Fruit fly (Drosophila melanogaster) whole organism, larva: ENCODE data around the gene ph-d.

ENCODE experiments used
- noc ChIP-seq: fragments of 200-800 bp; sonication (Bioruptor generic); optimal IDR thresholded peaks from 3 replicates; lab custom pipeline; 2019; ENCODE audit warnings: missing biosample characterization, mild to moderate bottlenecking, missing genetic modification characterization, moderate library complexity

The ph-d gene

DNA sequence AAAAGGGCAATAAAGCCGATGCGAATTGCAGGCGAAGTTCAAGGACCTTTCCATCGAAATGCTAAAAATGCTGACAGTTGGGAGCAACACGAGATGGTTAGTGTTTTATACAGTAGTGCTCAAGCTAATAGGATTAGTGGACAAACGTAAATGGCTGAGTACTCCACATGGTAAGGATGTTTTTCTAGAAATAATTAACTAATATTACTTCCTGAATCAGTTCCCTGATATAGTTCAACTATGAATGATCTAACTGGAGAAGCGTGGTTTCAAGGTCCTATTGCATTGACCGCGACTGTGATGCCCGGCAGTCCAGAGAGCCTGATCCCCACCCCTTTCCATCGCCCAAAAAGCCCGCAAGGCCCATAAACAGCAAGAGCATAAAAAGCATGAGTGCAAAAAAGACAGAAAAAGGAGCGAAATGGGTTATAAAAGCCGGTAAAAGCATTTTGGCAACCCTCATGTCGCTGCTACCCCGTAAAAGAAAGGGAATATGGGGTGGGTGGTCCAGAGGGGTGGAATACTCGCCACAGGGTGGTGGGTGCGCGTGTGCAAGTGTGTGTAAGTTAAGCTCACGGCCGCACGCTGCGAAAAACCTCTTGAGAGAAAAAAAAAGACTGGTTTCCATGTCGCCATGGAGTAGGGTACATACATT is 11.3 kb upstream of the ph-d start:
- TF ChIP-seq noc (tag; lab: Kevin White, UChicago): no peak

DNA sequence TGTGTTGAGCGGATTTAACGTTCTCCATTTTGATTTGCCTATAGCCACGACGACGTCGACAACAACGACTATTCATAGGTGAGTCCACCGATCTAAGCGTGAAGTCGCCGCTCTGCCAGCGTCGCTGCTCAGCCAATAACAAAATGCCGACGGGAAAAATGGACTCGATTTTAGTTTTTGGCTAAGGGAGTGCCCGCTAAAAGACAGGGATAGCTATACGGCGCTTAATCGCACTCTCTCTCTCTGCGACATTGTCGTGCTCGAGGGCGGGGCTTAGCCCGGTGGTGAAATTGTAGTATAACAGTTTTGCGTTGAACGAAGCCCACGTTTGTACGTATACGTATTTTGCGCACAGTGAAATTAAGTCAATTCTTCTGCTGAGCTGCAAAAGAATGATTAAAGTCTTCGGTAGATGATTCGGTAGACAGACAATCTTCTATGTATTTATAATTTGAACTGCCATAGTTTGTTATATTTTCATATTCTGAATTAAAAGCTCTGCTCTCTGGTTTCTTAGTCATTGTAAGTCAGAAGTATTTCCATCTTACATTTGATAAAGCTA is 2.5 kb upstream of the ph-d start:
- TF ChIP-seq noc (tag; lab: Kevin White, UChicago): no peak

DNA sequence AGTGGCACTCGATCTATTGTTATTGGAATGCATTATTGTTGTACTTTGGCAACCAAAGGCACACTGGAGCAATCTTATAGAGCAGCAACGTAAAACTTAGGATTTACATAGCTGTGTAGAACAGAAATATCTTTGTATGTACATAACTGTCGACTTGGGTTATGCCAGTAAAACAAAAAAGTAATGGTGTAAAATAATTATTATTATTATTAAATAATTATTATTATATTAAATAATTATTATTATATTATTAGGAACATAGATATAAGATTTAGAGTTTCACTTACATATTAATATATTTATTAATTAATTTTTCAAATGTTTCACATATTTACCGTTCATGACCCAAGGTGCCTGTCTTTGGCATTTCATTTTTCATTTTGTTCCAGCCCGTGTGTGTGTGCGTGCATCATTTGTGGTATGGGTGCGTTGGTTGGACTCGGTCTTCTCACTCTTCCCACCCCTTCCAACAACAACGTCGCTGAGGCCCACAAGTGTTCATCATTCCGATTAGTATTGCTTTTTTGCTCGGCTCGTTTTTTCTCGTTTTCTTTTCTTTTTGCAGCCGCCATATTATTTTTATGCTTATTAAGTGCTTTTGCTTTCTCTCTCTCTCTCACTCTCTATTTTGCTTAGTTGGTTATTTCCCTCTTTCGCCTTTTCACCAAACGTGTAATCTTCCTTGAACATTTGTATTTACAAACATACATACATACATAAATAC is 1.0 kb upstream of the ph-d start:
- TF ChIP-seq noc (tag; lab: Kevin White, UChicago): peak; percentile 97

DNA sequence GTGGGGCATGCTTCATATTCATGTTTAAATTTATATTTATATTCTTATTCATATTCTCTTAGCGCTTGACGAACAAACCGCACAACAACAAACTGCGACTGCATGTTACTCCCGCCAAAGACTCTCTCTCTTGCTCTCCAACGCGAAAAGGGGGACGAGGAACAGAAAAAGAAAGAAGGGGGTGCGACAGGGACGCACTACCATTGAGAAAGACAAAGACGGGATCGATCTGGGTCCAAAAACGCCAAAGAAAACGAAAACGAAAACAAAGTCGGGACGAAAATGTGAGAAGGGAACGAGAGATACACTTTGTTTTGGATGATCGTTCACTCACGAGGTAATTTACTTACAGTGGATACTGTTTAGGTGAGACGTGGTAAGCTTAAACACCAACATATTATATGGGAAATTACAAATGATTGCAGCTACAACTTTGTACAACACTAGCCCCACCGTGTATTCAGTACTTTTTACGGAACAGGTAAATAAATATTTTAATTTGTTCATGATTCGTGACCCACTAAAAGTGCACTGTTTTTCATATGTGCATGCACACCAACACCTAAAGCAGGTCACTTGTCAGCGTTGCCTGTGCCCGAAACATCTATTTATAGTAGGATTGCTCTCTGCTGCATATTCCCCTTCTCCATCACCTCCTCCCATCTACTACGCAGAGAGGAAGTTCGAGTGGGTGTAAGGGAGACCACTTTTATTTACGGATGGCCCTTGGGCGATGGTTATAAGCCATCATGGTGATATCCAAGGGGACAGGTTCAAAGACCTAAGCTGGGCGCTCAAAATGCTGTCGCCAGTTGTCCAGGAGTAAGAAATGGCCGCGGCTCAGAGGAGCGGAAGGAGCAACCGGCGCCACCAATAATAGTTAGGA is 1.1 kb downstream of the ph-d start:
- TF ChIP-seq noc (tag; lab: Kevin White, UChicago): peak; percentile 6

DNA sequence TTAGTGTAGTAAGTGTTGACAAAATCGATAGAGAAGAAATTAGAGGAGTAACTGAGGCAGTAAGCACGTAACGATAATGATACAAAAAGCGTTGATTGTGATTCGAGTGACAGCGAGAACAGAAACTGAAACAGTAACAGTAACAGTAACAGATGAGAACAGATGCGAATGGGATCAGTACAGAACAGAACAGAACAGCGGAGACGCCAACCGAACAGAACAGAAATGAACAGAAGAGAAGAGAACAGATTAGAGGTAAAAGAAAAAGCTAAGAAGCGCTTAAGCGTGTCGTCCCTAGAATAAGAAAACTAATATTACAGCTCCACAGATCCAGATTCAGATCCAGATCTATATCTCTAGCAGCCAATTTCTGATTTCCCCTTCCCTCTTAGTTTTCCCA is 10.4 kb downstream of the ph-d start:
- no peak for TF ChIP-seq noc (tag; lab: Kevin White, UChicago)

DNA sequence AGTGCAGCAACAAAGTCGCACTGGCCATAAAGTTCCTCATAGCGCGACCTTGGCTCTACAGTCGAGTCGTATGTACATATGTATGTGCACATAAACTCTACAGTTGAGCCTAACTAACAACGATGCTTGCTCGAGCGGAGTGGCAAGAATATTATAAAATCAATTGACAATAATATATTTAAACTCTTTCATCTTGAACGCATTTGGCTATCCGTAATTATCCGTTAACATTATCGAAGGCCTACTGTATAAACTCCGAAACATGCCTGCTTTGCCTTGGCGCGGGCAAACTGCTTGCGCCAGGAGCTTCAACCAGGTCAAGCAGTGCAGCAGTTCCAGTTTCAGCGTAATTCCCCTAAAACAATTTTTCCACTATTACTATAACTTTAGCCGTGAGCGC is 14.4 kb downstream of the ph-d start:
- no peak for TF ChIP-seq noc (tag; lab: Kevin White, UChicago)

DNA sequence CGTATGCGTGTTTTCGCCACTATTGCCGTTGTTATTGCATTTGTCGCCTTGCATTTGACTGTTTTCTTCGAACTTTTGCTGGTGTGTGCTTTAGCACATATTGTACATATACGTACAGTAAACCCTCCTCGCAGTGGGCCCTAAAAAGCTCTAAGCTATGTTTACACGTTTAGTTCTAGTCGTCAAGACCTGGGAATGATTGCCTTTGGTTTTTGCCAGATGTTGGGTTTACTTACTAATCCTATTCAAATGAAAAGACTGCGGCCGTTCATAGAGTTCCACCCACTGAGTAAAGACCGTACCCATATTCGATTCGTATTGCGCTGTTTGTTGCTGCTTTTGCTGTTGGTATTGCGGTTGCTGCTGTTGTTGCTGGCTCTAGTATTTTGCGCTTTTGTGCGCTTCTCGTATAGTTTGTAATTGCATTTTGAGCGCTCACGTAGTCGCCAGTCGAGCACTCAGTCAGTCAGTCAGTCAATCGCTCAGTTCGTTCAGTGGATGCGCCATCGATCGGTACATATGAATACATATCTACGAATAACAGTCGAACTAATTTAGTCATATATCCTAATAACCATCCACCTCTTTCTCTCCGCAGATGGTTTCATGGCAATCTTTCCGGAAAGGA is 15.2 kb downstream of the ph-d start:
- TF ChIP-seq noc (tag; lab: Kevin White, UChicago): no peak

DNA sequence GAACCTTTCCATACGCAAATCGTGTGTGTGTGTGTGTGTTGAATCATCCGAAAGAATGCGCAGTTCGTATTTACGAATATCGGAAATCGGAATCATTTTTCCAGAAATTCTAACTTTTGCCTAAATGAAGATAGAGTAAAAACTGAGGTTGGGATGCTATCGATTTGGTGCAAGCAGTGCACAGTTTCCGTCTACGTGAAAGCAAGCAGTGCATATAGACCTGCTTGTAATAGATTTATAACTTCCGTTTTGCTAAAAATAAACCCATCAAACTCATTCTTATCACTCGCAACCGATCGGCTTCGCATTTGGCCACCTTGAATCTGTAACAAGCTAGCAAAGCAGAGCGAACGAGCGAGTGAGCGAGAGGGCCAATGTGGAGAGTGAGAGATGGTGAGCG is 16.7 kb downstream of the ph-d start:
- TF ChIP-seq noc (tag; lab: Kevin White, UChicago): no peak

DNA sequence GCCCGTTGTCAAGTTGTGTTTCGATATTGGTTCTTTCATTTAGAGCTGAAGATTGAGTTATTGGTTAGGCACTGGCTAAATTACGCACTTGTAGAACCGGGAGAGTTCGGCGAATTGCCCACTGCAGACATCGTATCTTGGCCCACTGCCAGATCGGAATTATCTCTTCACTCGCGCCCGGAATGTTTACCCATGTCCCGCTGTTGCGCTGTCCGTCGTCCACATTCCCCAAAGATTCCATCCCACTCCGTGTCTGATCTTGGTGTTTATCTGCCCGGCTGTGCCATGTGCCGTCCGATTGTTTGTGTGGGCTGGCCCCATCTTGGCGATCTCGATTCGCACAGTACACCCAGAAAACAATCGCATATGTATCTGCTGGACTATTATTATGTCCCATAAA is 18.7 kb downstream of the ph-d start:
- no peak for TF ChIP-seq noc (tag; lab: Kevin White, UChicago)

DNA sequence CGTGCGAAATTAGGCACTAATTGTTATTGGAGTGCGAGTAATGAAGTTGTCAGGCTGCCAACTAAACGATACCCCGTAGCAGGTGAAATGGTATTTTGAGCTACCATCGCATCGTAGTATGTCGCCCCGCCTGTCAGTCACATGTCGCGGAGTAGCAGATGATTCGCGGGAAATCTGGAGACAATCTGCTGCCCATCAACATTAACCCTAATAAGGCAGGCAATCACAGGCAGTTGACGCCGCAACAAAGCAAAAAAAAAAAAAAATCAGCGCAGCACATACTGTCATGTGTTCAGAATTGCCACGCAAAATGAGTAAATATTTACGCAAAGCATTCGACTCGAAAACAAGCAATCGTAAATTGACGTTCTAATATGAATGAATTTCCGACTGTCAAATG is 19.2 kb downstream of the ph-d start:
- TF ChIP-seq noc (tag; lab: Kevin White, UChicago): no peak

DNA sequence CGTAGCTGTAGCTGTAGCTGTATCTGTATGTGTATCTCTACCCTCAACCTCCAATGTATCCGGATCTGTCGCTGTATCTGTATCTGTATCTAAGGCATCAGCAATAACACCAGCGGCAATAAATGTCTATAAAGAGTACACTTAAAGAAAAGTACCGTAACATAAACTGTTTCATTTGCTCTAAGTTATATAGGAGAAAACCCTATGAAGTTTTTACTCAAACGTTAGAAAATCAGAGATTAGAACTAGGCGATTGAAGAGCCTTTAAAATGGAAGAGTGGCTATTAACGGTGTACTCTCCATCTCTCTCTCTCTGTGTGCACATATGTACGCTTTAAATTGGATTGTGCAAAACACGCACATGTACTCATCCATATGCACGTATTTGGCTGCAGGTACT is 24.8 kb downstream of the ph-d start:
- no peak for TF ChIP-seq noc (tag; lab: Kevin White, UChicago)

DNA sequence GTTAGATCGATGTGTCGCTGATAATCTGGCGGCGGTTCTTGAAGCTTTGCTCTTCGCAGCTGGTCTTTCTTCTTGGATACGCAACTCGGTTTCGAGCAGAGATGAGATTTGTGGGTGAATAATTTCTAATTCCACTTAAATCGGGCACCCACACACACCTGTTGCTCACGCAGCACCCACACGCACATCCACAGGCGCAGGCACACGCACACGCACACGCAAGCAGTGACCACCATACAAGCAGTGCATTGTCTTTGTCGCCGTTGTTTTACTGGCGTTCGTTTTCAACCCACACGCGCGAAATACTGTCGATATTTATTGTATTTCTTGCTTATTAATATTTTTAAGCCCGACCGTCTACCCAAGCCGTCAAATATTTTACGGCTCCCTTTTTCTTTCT is 26.7 kb downstream of the ph-d start:
- no peak for TF ChIP-seq noc (tag; lab: Kevin White, UChicago)

DNA sequence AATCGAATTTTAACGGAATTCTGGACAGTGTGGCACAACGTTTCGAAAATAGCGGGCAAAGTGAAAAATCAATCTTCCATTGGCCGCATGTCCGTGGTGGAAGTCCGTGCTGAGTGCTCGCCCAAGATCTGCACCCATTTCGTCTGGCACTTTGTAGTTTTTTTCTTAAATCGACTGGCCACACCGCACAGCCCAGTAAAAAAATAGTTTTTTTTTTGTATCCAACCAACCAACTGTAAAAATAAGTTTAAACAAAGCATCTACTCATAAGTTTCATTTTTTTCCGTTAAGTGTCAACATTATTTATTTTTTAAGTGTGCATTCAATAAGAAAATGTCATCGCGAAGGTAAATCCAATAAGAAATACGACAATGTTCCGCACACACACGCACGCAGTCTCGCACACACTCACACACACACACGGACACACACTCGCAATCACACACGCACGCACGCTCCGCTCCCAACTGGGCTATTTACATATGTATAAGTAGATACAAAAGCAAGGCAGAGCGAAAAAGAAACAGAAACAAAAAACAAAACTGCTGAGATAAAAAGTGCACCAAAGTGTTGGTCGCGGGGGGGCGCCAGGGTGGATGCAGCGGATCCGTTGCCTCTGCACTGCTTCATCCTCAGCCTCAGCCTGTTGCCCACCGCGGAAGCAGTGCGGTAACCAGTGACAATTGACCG is 28.9 kb downstream of the ph-d start, which contains the start of gene csw:
TSS of gene csw (plus strand) at position 163 of the 690 bp plus-strand sequence.
- peak; percentile 12 for TF ChIP-seq noc (tag; lab: Kevin White, UChicago)

DNA sequence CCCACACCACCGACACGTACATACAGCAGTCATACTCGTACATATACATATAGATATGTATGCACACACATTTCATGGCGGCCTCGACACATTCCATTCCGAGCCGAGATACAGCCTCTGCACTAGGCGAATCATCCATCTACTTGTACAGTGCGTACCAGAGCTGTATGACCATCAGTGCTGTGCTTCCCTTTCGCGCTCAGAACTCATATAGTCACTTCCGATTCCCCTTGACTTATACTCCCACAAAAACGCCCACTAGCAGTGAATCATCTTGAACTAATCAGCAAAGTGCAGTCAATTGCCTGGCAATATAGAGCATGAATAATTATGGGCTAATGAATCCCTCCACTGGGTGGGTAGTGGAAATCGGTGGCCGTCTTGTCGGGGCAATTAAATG is 33.3 kb downstream of the ph-d start:
- no peak for TF ChIP-seq noc (tag; lab: Kevin White, UChicago)

DNA sequence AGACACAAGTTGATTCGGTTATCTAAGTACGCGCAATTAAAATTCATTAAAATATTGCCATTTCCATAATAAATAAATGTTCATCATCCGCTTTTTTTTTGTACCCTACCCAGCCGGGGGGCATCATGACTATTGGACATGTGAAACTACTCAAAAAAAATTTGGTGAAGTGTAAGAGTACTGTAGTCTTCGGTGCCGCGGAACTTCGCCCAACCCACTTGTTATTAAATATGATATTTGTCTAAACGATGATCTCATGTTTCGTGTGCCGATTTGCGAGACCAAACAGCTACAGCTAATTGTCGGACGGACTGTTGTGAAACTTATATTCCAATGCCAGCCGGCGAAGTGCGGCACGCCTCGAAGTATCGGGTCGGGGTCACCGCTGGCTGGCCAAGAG is 34.3 kb downstream of the ph-d start:
- TF ChIP-seq noc (tag; lab: Kevin White, UChicago): no peak
